Worm (Caenorhabditis elegans) whole organism, late embryonic: ENCODE measurements around the gene tufm-1.
A peak's percentile ranks its signal among the peaks of the same experiment; 100 is the strongest.

ENCODE experiments used
- ama-1 ChIP-seq: fragments of 150-350 bp; optimal IDR thresholded peaks from 2 replicates; lab custom pipeline; 2014
- che-1 ChIP-seq: sonication (generic microtip); optimal IDR thresholded peaks from 2 replicates; lab custom pipeline; 2016; ENCODE audit warnings: mild to moderate bottlenecking, missing genetic modification characterization, missing compliant biosample characterization
- dmd-4 ChIP-seq: sonication (generic microtip); optimal IDR thresholded peaks from 2 replicates; lab custom pipeline; 2016; ENCODE audit warnings: borderline replicate concordance, missing genetic modification characterization, missing compliant biosample characterization
- elt-2 ChIP-seq: sonication (generic microtip); optimal IDR thresholded peaks from 2 replicates; lab custom pipeline; 2016; ENCODE audit warnings: missing genetic modification reagents, missing genetic modification characterization, missing compliant biosample characterization
- fkh-10 ChIP-seq: fragments of 150-350 bp; optimal IDR thresholded peaks from 2 replicates; lab custom pipeline; 2014; ENCODE audit warnings: missing biosample characterization, missing genetic modification reagents, missing genetic modification characterization
- hlh-30 ChIP-seq: sonication (generic microtip); optimal IDR thresholded peaks from 2 replicates; lab custom pipeline; 2017; ENCODE audit warnings: antibody characterized with exemption, missing genetic modification characterization, missing compliant biosample characterization; ENCODE audit not compliant: insufficient read depth
- npax-4 ChIP-seq: sonication (generic microtip); optimal IDR thresholded peaks from 2 replicates; lab custom pipeline; 2016; ENCODE audit warnings: missing genetic modification characterization, missing compliant biosample characterization
- pag-3 ChIP-seq: sonication (generic microtip); optimal IDR thresholded peaks from 2 replicates; lab custom pipeline; 2016; ENCODE audit warnings: missing compliant biosample characterization, missing genetic modification characterization, borderline replicate concordance
- pqm-1 ChIP-seq: sonication (generic microtip); optimal IDR thresholded peaks from 2 replicates; lab custom pipeline; 2016; ENCODE audit warnings: missing genetic modification characterization, missing compliant biosample characterization
- syd-9 ChIP-seq: sonication (generic microtip); optimal IDR thresholded peaks from 2 replicates; lab custom pipeline; 2016; ENCODE audit warnings: mild to moderate bottlenecking, missing genetic modification characterization, moderate library complexity, missing compliant biosample characterization
- tbx-7 ChIP-seq: sonication (generic microtip); optimal IDR thresholded peaks from 2 replicates; lab custom pipeline; 2016; ENCODE audit warnings: missing genotype, missing genetic modification characterization, missing compliant biosample characterization
- unc-86 ChIP-seq: sonication (generic microtip); optimal IDR thresholded peaks from 2 replicates; lab custom pipeline; 2016; ENCODE audit warnings: missing genetic modification characterization, missing compliant biosample characterization

ce11 chrIII:2785840-2786239, 28.9 kb downstream of the tufm-1 start, which contains the start of gene Y71H2AM.20:
- TF ChIP-seq npax-4 (no peak), pag-3 (tag; lab: Kevin White, UChicago) (no peak), tbx-7 (peak; percentile 40), hlh-30 (tag; lab: Kevin White, UChicago) (peak; percentile 54), pqm-1 (tag; lab: Kevin White, UChicago) (peak; percentile 19), unc-86 (tag; lab: Kevin White, UChicago) (peak; percentile 77), fkh-10 (peak; percentile 76), ama-1 (lab: Kevin White, UChicago) (no peak), dmd-4 (no peak), elt-2 (tag; lab: Kevin White, UChicago) (peak; percentile 72), syd-9 (tag; lab: Kevin White, UChicago) (peak; percentile 62), che-1 (tag; lab: Kevin White, UChicago) (no peak)
